Worm (Caenorhabditis elegans): ENCODE results near the gene K03B4.1.
A peak's percentile ranks its signal among the peaks of the same experiment; 100 is the strongest.

K03B4.1 gene

ce11 chrV:4687944-4688505 lies 1.1 kb upstream of the K03B4.1 start, which contains the start of gene K03B4.2 (continued):
- TF ChIP-seq nfya-2 (GFP tag; IDR thresholded peaks at IDR 0.05): no peak
- no peak for TF ChIP-seq ceh-58 (GFP tag; IDR thresholded peaks at IDR 0.05)
- TF ChIP-seq K11D2.4 (GFP tag; IDR thresholded peaks at IDR 0.05): no peak
- no peak for TF ChIP-seq ztf-3 (GFP tag; optimal IDR thresholded peaks at IDR 0.05)
- no peak for TF ChIP-seq ceh-27 (GFP tag; optimal IDR thresholded peaks at IDR 0.05)
- no peak for TF ChIP-seq bed-2 (GFP tag; IDR thresholded peaks at IDR 0.05)
- TF ChIP-seq nhr-80 (tag; optimal IDR thresholded peaks at IDR 0.05): no peak
- TF ChIP-seq mxl-1 (tag; optimal IDR thresholded peaks at IDR 0.05): no peak
- 0 out of 2 replicates have a peak, but pooled peaks have one; percentile 45 for TF ChIP-seq cebp-2 (GFP tag; IDR thresholded peaks at IDR 0.05)
- TF ChIP-seq ama-1 (optimal IDR thresholded peaks at IDR 0.05): peak; percentile 59
- no peak for TF ChIP-seq ama-1 (GFP tag; optimal IDR thresholded peaks at IDR 0.05)
- TF ChIP-seq F39B2.1 (GFP tag; IDR thresholded peaks at IDR 0.05): no peak
- TF ChIP-seq ccch-3 (GFP tag; optimal IDR thresholded peaks at IDR 0.05): no peak
- no peak for TF ChIP-seq aptf-3 (GFP tag; IDR thresholded peaks at IDR 0.05)
- no peak for TF ChIP-seq snpc-1.3 (tag; optimal IDR thresholded peaks at IDR 0.05; ENCODE audit: insufficient read depth)
- TF ChIP-seq madf-8 (GFP tag; conservative IDR thresholded peaks at IDR 0.05): 0 out of 2 replicates have a peak, but pooled peaks have one; percentile 12
- TF ChIP-seq hlh-26 (GFP tag; conservative IDR thresholded peaks at IDR 0.05): no peak
- no peak for TF ChIP-seq B0035.1 (tag; optimal IDR thresholded peaks at IDR 0.05)
- TF ChIP-seq ceh-40 (GFP tag; IDR thresholded peaks at IDR 0.05): no peak
- no peak for TF ChIP-seq C06A6.2 (GFP tag; conservative IDR thresholded peaks at IDR 0.05)
- no peak for TF ChIP-seq F23B12.7 (tag; optimal IDR thresholded peaks at IDR 0.05; ENCODE audit: insufficient read depth)
- no peak for TF ChIP-seq aptf-2 (GFP tag; conservative IDR thresholded peaks at IDR 0.05)
- TF ChIP-seq zfh-2 (GFP tag; conservative IDR thresholded peaks at IDR 0.05): peak; percentile 64
- TF ChIP-seq K12H6.12 (tag; optimal IDR thresholded peaks at IDR 0.05): no peak
- 0 out of 2 replicates have a peak, but pooled peaks have one; percentile 32 for TF ChIP-seq nfyb-1 (GFP tag; IDR thresholded peaks at IDR 0.05)
- 0 out of 2 replicates have a peak, but pooled peaks have one; percentile 7 for TF ChIP-seq Y56A3A.18 (GFP tag; IDR thresholded peaks at IDR 0.05)
- TF ChIP-seq mel-28 (tag; optimal IDR thresholded peaks at IDR 0.05; ENCODE audit: borderline replicate concordance): no peak
- no peak for TF ChIP-seq F37B4.10 (GFP tag; IDR thresholded peaks at IDR 0.05)
- TF ChIP-seq ekl-4 (GFP tag; IDR thresholded peaks at IDR 0.05): no peak
- TF ChIP-seq akir-1 (GFP tag; optimal IDR thresholded peaks at IDR 0.05): no peak
- peak in 1 of 3 experiments; percentile 15 for TF ChIP-seq lin-35 (GFP tag; optimal IDR thresholded peaks at IDR 0.05)
- TF ChIP-seq mcd-1 (GFP tag; IDR thresholded peaks at IDR 0.05): peak; percentile 43; the same call in 1 of the 2 replicates
- no peak for TF ChIP-seq sdz-38 (tag; optimal IDR thresholded peaks at IDR 0.05)
- TF ChIP-seq lsl-1 (GFP tag; optimal IDR thresholded peaks at IDR 0.05): no peak
- peak; percentile 11 for TF ChIP-seq zim-3 (tag; optimal IDR thresholded peaks at IDR 0.05)
- no peak for TF ChIP-seq lir-1 (GFP tag; conservative IDR thresholded peaks at IDR 0.05)
- no peak for TF ChIP-seq dpff-1 (tag; optimal IDR thresholded peaks at IDR 0.05)
- no peak for TF ChIP-seq let-526 (GFP tag; IDR thresholded peaks at IDR 0.05)
- no peak for TF ChIP-seq xnd-1 (tag; optimal IDR thresholded peaks at IDR 0.05)

DNA sequence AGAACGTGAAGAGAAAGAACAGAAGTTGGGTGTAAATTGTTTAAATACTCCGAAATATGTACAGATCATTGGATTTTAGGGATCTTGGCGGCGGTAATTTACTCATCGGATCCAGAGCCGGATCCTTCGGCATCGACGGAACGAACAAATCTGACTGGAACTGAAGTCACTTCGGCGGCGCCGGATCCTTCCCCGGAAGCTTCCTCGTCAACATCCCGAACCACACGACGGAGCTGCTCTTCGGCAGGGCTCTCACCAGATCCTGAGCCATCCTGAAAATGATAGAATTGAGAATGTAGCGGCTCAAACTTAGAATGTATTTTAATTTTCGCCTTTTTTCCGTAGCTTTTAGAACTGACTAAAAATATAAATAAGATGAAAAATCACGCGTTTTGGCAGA lies 2.5 kb downstream of the K03B4.1 start:
- no peak for TF ChIP-seq snpc-4 (GFP tag; optimal IDR thresholded peaks at IDR 0.05)
- TF ChIP-seq snpc-4 (tag; optimal IDR thresholded peaks at IDR 0.05): no peak
- TF ChIP-seq egrh-3 (GFP tag; IDR thresholded peaks at IDR 0.05): peak; percentile 69; the same call in 1 of the 2 replicates
- TF ChIP-seq hmg-1.2 (GFP tag; IDR thresholded peaks at IDR 0.05): 0 out of 2 replicates have a peak, but pooled peaks have one; percentile 16
- TF ChIP-seq Y56A3A.18 (GFP tag; IDR thresholded peaks at IDR 0.05): 0 out of 2 replicates have a peak, but pooled peaks have one; percentile 22
- TF ChIP-seq zfh-2 (GFP tag; conservative IDR thresholded peaks at IDR 0.05): 0 out of 2 replicates have a peak, but pooled peaks have one; percentile 31
- no peak for TF ChIP-seq Y79H2A.3 (GFP tag; conservative IDR thresholded peaks at IDR 0.05)
